Worm (Caenorhabditis elegans): ENCODE measurements around the gene F41C6.4.
A peak's percentile ranks its signal among the peaks of the same experiment; 100 is the strongest.

Gene F41C6.4

ce11 chrX:6901078-6901477, 26.5 kb upstream of the F41C6.4 start, which contains the start of gene pes-23:
pes-23 (plus strand) TSS chrX:6901378.
- no peak for TF ChIP-seq ceh-16 (tag; optimal IDR thresholded peaks at IDR 0.05)

ce11 chrX:6899848-6900247, 25.2 kb upstream of the F41C6.4 start, which contains the start of gene F14B8.4:
F14B8.4 (minus strand) TSS chrX:6899948.
- no peak for TF ChIP-seq dmd-4 (tag; optimal IDR thresholded peaks at IDR 0.05)
- TF ChIP-seq nhr-25 (tag; optimal IDR thresholded peaks at IDR 0.05) = no peak
- no peak for TF ChIP-seq nhr-77 (tag; optimal IDR thresholded peaks at IDR 0.05)
- no peak for TF ChIP-seq snpc-4 (tag; optimal IDR thresholded peaks at IDR 0.05)
- TF ChIP-seq nhr-12 (tag; optimal IDR thresholded peaks at IDR 0.05) = no peak
- no peak for TF ChIP-seq unc-55 (GFP tag; optimal IDR thresholded peaks at IDR 0.05)
- no peak for TF ChIP-seq R02D3.7 (tag; optimal IDR thresholded peaks at IDR 0.05)
- no peak for TF ChIP-seq nhr-10 (tag; optimal IDR thresholded peaks at IDR 0.05)

ce11 chrX:6894104-6894503, 19.5 kb upstream of the F41C6.4 start:
- TF ChIP-seq lsy-2 (tag; optimal IDR thresholded peaks at IDR 0.05) (peak in 1 of 2 experiments; percentile 68), nhr-129 (tag; optimal IDR thresholded peaks at IDR 0.05) (peak; percentile 17), lin-39 (tag; optimal IDR thresholded peaks at IDR 0.05) (peak; percentile 6), sem-4 (tag; optimal IDR thresholded peaks at IDR 0.05) (peak; percentile 36), nhr-77 (tag; optimal IDR thresholded peaks at IDR 0.05) (no peak), ceh-16 (tag; optimal IDR thresholded peaks at IDR 0.05) (no peak), ceh-82 (tag; optimal IDR thresholded peaks at IDR 0.05) (no peak), F13H6.1 (tag; optimal IDR thresholded peaks at IDR 0.05) (peak; percentile 39), egl-27 (tag; optimal IDR thresholded peaks at IDR 0.05) (no peak), alr-1 (tag; optimal IDR thresholded peaks at IDR 0.05) (no peak), mab-5 (tag; optimal IDR thresholded peaks at IDR 0.05) (peak; percentile 55)

- peak; percentile 14 for TF ChIP-seq F13H6.1 (tag; optimal IDR thresholded peaks at IDR 0.05)
- TF ChIP-seq unc-62 (GFP tag; optimal IDR thresholded peaks at IDR 0.05) = no peak
These were observed 18.5 kb upstream of the F41C6.4 start for ce11 chrX:6893074-6893473.

DNA sequence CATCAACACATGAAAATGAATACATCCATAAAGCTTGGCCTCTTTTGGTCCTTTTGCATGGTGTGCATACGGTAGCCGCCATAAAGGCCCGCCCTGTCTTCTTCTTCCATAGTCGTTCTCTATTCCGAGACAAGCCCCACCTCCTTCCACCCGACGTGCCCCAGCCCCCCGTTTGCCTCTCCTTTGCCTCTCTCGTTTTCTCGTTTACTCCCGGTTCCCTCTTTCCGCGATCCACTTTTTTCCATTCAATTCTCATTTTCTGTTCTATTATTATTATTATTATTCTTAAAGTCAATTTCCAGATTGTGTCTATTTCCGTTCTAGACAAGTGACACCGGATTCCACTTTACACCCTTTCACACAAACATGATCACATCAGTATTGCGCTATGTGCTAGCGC, 14.8 kb upstream of the F41C6.4 start, which contains the start of gene unc-6:
TSS of gene unc-6 (plus strand) at position 301 of the 400 bp plus-strand sequence.
- no peak for TF ChIP-seq ztf-11 (tag; optimal IDR thresholded peaks at IDR 0.05)
- no peak for TF ChIP-seq nhr-25 (tag; optimal IDR thresholded peaks at IDR 0.05)
- no peak for TF ChIP-seq nhr-11 (tag; optimal IDR thresholded peaks at IDR 0.05)
- no peak for TF ChIP-seq sma-9 (GFP tag; optimal IDR thresholded peaks at IDR 0.05)
- no peak for TF ChIP-seq sma-9 (tag; optimal IDR thresholded peaks at IDR 0.05)
- no peak for TF ChIP-seq nhr-6 (tag; optimal IDR thresholded peaks at IDR 0.05)
- TF ChIP-seq gmeb-1 (tag; optimal IDR thresholded peaks at IDR 0.05) = no peak
- TF ChIP-seq ceh-82 (tag; optimal IDR thresholded peaks at IDR 0.05) = no peak
- TF ChIP-seq mab-5 (tag; optimal IDR thresholded peaks at IDR 0.05) = no peak
- no peak for TF ChIP-seq mdl-1 (tag; optimal IDR thresholded peaks at IDR 0.05)
- no peak for TF ChIP-seq nhr-129 (tag; optimal IDR thresholded peaks at IDR 0.05)
- TF ChIP-seq nhr-21 (tag; optimal IDR thresholded peaks at IDR 0.05) = no peak
- no peak for TF ChIP-seq elt-1 (tag; optimal IDR thresholded peaks at IDR 0.05)
- no peak for TF ChIP-seq ztf-1 (GFP tag; conservative IDR thresholded peaks at IDR 0.05)
- no peak for TF ChIP-seq alr-1 (tag; optimal IDR thresholded peaks at IDR 0.05)
- no peak for TF ChIP-seq C34F6.9 (tag; optimal IDR thresholded peaks at IDR 0.05)
- TF ChIP-seq skn-1 (tag; optimal IDR thresholded peaks at IDR 0.05) = no peak
- no peak for TF ChIP-seq egl-27 (tag; optimal IDR thresholded peaks at IDR 0.05)

DNA sequence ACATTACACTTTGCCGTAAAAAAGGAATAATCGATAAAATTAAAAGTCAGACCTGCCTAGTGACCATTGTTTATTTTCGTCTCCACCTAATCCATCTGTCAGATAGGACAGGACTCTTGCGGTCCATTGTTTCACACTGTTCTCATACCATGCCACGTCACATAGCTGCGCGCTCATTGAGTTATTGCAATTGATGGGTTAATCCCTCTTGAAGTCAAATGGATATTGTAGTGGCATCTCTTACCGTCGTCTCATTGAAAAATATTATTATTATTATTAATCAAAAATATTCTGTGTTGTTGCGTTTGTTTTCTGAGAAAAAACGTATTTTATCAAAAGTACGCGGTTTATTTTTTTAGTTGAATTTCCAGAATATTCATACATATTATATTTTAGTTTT, 13.6 kb upstream of the F41C6.4 start:
- TF ChIP-seq lin-11 (tag; optimal IDR thresholded peaks at IDR 0.05) (no peak), ceh-16 (tag; optimal IDR thresholded peaks at IDR 0.05) (no peak), crh-2 (tag; optimal IDR thresholded peaks at IDR 0.05) (no peak), mab-5 (tag; optimal IDR thresholded peaks at IDR 0.05) (no peak), gmeb-1 (tag; optimal IDR thresholded peaks at IDR 0.05) (no peak), C34F6.9 (tag; optimal IDR thresholded peaks at IDR 0.05) (no peak), alr-1 (tag; optimal IDR thresholded peaks at IDR 0.05) (no peak), dmd-4 (tag; optimal IDR thresholded peaks at IDR 0.05) (no peak), unc-55 (GFP tag; optimal IDR thresholded peaks at IDR 0.05) (no peak), mdl-1 (tag; optimal IDR thresholded peaks at IDR 0.05) (no peak), Y55F3AM.14 (GFP tag; optimal IDR thresholded peaks at IDR 0.05) (no peak), ztf-1 (GFP tag; conservative IDR thresholded peaks at IDR 0.05) (no peak)
